Fruit fly (Drosophila melanogaster) whole organism: ENCODE results near the gene CG34427.

Source experiments
- CG8478 ChIP-seq: fragments of >200 bp; optimal IDR thresholded peaks from 2 replicates; lab custom pipeline; 2018; ENCODE audit warnings: inconsistent platforms
- usp ChIP-seq: fragments of >200 bp; optimal IDR thresholded peaks from 2 replicates; lab custom pipeline; 2017; ENCODE audit warnings: missing biosample characterization, missing genetic modification characterization, mixed read lengths

dm6 chr3L:8788445-8788844, 16.1 kb upstream of the CG34427 start, which contains the start of gene Acbp5:
- TF ChIP-seq CG8478 (lab: Kevin White, UChicago) = no peak
- no peak for TF ChIP-seq usp (GFP tag; lab: Kevin White, UChicago)
